Worm (Caenorhabditis elegans): ENCODE measurements around the gene hlh-32.

- TF ChIP-seq madf-2 (tag; optimal IDR thresholded peaks at IDR 0.05) (no peak), nfya-1 (tag; optimal IDR thresholded peaks at IDR 0.05) (no peak)
These were observed 37.3 kb downstream of the hlh-32 start for ce11 chrIV:16169443-16170105.

Data from whole organism, late embryonic.